Worm (Caenorhabditis elegans) whole organism, early embryonic: ENCODE data around the gene frpr-3.

Experiments
- B0310.2 ChIP-seq: sonication (generic microtip); optimal IDR thresholded peaks from 2 replicates; lab custom pipeline; 2016; ENCODE audit warnings: mild to moderate bottlenecking, missing genetic modification characterization, missing compliant biosample characterization
- aly-1 ChIP-seq: sonication (generic microtip); optimal IDR thresholded peaks from 2 replicates; lab custom pipeline; 2016; ENCODE audit warnings: missing genetic modification characterization, missing compliant biosample characterization
- ama-1 ChIP-seq: fragments of 150-350 bp; optimal IDR thresholded peaks from 2 replicates; lab custom pipeline; 2014
- ceh-13 ChIP-seq: fragments of 200-800 bp; sonication (Bioruptor generic); optimal IDR thresholded peaks from 2 replicates; lab custom pipeline; 2018; ENCODE audit warnings: mild to moderate bottlenecking, missing genetic modification characterization, missing compliant biosample characterization
- ets-7 ChIP-seq: sonication (generic microtip); optimal IDR thresholded peaks from 2 replicates; lab custom pipeline; 2016; ENCODE audit warnings: missing genotype, missing genetic modification characterization, missing compliant biosample characterization
- hmg-4 ChIP-seq: fragments of 200-800 bp; sonication (Bioruptor generic); optimal IDR thresholded peaks from 2 replicates; lab custom pipeline; 2018; ENCODE audit warnings: mild to moderate bottlenecking, missing genetic modification characterization, missing compliant biosample characterization
- hnd-1 ChIP-seq: sonication (generic microtip); optimal IDR thresholded peaks from 2 replicates; lab custom pipeline; 2016; ENCODE audit warnings: missing genetic modification characterization, missing compliant biosample characterization
- pes-1 ChIP-seq: fragments of 200-800 bp; sonication (Bioruptor generic); IDR thresholded peaks from 2 replicates; pipeline ENCODE4 v1.3.6; 2022; ENCODE audit warnings: missing genetic modification reagents, missing genetic modification characterization, missing compliant biosample characterization
- scrt-1 ChIP-seq: fragments of 200-800 bp; sonication (Bioruptor generic); IDR thresholded peaks from 2 replicates; pipeline ENCODE4 v1.3.6; 2022; ENCODE audit warnings: missing genetic modification characterization, missing compliant biosample characterization
- sea-1 ChIP-seq: fragments of 200-800 bp; sonication (Bioruptor generic); conservative IDR thresholded peaks from 2 replicates; pipeline ENCODE4 v1.3.6; 2022; ENCODE audit warnings: missing genetic modification characterization, missing compliant biosample characterization
- tbx-11 ChIP-seq: fragments of 200-800 bp; sonication (Bioruptor generic); IDR thresholded peaks from 2 replicates; pipeline ENCODE4 v1.3.6; 2022; ENCODE audit warnings: missing genetic modification characterization, missing compliant biosample characterization
- tra-4 ChIP-seq: sonication (generic microtip); optimal IDR thresholded peaks from 2 replicates; lab custom pipeline; 2017; ENCODE audit warnings: missing genetic modification characterization, missing compliant biosample characterization

- TF ChIP-seq hmg-4, result no peak
- TF ChIP-seq hnd-1 (tag; lab: Kevin White, UChicago), result no peak
- no peak for TF ChIP-seq ama-1 (lab: Kevin White, UChicago)
- TF ChIP-seq tra-4 (tag; lab: Kevin White, UChicago), result no peak
- TF ChIP-seq ceh-13 (GFP tag; lab: Kevin White, UChicago), result no peak
- TF ChIP-seq scrt-1 (GFP tag; lab: Robert Waterston, UW), result no peak
- TF ChIP-seq aly-1 (tag; lab: Kevin White, UChicago), result no peak
- TF ChIP-seq ets-7 (tag; lab: Kevin White, UChicago), result no peak
- TF ChIP-seq tbx-11 (GFP tag; lab: Robert Waterston, UW), result no peak
- peak; percentile 8 for TF ChIP-seq B0310.2 (tag; lab: Kevin White, UChicago)
- TF ChIP-seq pes-1, result peak; percentile 37; the same call in 1 of the 2 replicates
- TF ChIP-seq sea-1 (GFP tag; lab: Robert Waterston, UW), result no peak
Observed at ce11 chrV:7730488-7730887, 40.6 kb upstream of the frpr-3 start.
